Fruit fly (Drosophila melanogaster): ENCODE measurements around the gene Sfp79B.

- TF ChIP-seq psq (optimal IDR thresholded peaks at IDR 0.05) (no peak), pan (optimal IDR thresholded peaks at IDR 0.05) (no peak)
These were observed 14.3 kb downstream of the Sfp79B start for dm6 chr3L:22094308-22094866.

Measured in whole organism.